Worm (Caenorhabditis elegans) whole organism, L4 larva: ENCODE data around the gene tbx-32.

Experiments
- D1046.2 ChIP-seq: fragments of 200-800 bp; sonication (Bioruptor generic); IDR thresholded peaks from 2 replicates; pipeline ENCODE4 v1.3.6; 2022; ENCODE audit warnings: missing genetic modification characterization, missing compliant biosample characterization
- F37D6.2 ChIP-seq: sonication (generic microtip); optimal IDR thresholded peaks from 2 replicates; lab custom pipeline; 2016; ENCODE audit warnings: mild to moderate bottlenecking, missing genetic modification characterization, missing compliant biosample characterization
- Y5F2A.4 ChIP-seq: fragments of 200-800 bp; sonication (Bioruptor generic); optimal IDR thresholded peaks from 2 replicates; lab custom pipeline; 2018; ENCODE audit warnings: mild to moderate bottlenecking, missing genetic modification characterization, missing compliant biosample characterization
- Y75B8A.6 ChIP-seq: fragments of 200-800 bp; sonication (Bioruptor generic); IDR thresholded peaks from 2 replicates; pipeline ENCODE4 v1.3.6; 2022; ENCODE audit warnings: missing genetic modification reagents, missing genetic modification characterization, missing compliant biosample characterization
- aha-1 ChIP-seq: fragments of 150-350 bp; peaks from one replicate; lab custom pipeline; 2014; ENCODE audit warnings: missing biosample characterization, missing genetic modification characterization
- attf-4 ChIP-seq: sonication (generic microtip); optimal IDR thresholded peaks from 3 replicates; lab custom pipeline; 2017; ENCODE audit warnings: missing biosample characterization, missing genetic modification characterization
- ceh-32 ChIP-seq: sonication (generic microtip); optimal IDR thresholded peaks from 2 replicates; lab custom pipeline; 2016; ENCODE audit warnings: mild to moderate bottlenecking, missing genetic modification characterization, missing compliant biosample characterization; ENCODE audit not compliant: poor library complexity
- ceh-62 ChIP-seq: sonication (generic microtip); optimal IDR thresholded peaks from 2 replicates; lab custom pipeline; 2017; ENCODE audit warnings: missing biosample characterization, missing genetic modification characterization
- ces-1 ChIP-seq: fragments of 150-350 bp; sonication (generic microtip); optimal IDR thresholded peaks from 4 replicates; lab custom pipeline; 2014; ENCODE audit warnings: missing biosample characterization, missing genetic modification reagents, missing genetic modification characterization
- ctbp-1 ChIP-seq: fragments of 200-800 bp; sonication (Bioruptor generic); IDR thresholded peaks from 2 replicates; pipeline ENCODE4 v1.3.6; 2022; ENCODE audit warnings: missing genetic modification reagents, missing genetic modification characterization, missing compliant biosample characterization
- daf-16 ChIP-seq, 3 experiments: sonication (generic microtip); optimal IDR thresholded peaks; 2 replicates each; lab custom pipeline; 2016 to 2017; ENCODE audit warnings: missing genetic modification characterization in 3 of 3, missing genetic modification reagents in 3 of 3, mild to moderate bottlenecking in 2 of 3, missing compliant biosample characterization in 2 of 3, missing biosample characterization in 1 of 3, moderate library complexity in 1 of 3
- dmd-9 ChIP-seq: fragments of 200-800 bp; sonication (Bioruptor generic); IDR thresholded peaks from 2 replicates; pipeline ENCODE4 v1.3.6; 2022; ENCODE audit warnings: missing genetic modification reagents, missing genetic modification characterization, missing compliant biosample characterization
- duxl-1 ChIP-seq: sonication (generic microtip); optimal IDR thresholded peaks from 2 replicates; lab custom pipeline; 2016; ENCODE audit warnings: mild to moderate bottlenecking, missing genetic modification characterization, moderate library complexity, missing compliant biosample characterization; ENCODE audit not compliant: poor library complexity
- dve-1 ChIP-seq: sonication (generic microtip); optimal IDR thresholded peaks from 2 replicates; lab custom pipeline; 2017; ENCODE audit warnings: antibody characterized with exemption, mild to moderate bottlenecking, missing genetic modification characterization, missing compliant biosample characterization; ENCODE audit not compliant: insufficient read depth
- egl-43 ChIP-seq: fragments of 200-800 bp; sonication (Bioruptor generic); IDR thresholded peaks from 2 replicates; pipeline ENCODE4 v1.3.6; 2022; ENCODE audit warnings: missing genetic modification reagents, missing genetic modification characterization, missing compliant biosample characterization
- fkh-10 ChIP-seq: fragments of 150-350 bp; optimal IDR thresholded peaks from 2 replicates; lab custom pipeline; 2014; ENCODE audit warnings: missing biosample characterization, missing genetic modification reagents, missing genetic modification characterization
- gei-8 ChIP-seq: fragments of 200-800 bp; sonication (Bioruptor generic); optimal IDR thresholded peaks from 2 replicates; lab custom pipeline; 2018; ENCODE audit warnings: mild to moderate bottlenecking, missing genetic modification characterization, missing compliant biosample characterization
- lim-7 ChIP-seq: fragments of 200-800 bp; sonication (Bioruptor generic); IDR thresholded peaks from 2 replicates; pipeline ENCODE4 v1.3.6; 2022; ENCODE audit warnings: missing genetic modification characterization, missing compliant biosample characterization
- lin-39 ChIP-seq: fragments of 150-350 bp; optimal IDR thresholded peaks from 2 replicates; lab custom pipeline; 2014; ENCODE audit warnings: missing biosample characterization, missing genetic modification reagents, missing genetic modification characterization
- mxl-2 ChIP-seq: fragments of 200-800 bp; sonication (Bioruptor generic); conservative IDR thresholded peaks from 2 replicates; pipeline ENCODE4 v1.3.6; 2022; ENCODE audit warnings: missing genetic modification reagents, missing genetic modification characterization, missing compliant biosample characterization
- nhr-10 ChIP-seq: fragments of 150-350 bp; optimal IDR thresholded peaks from 2 replicates; lab custom pipeline; 2014; ENCODE audit warnings: missing biosample characterization, missing genetic modification characterization
- nhr-102 ChIP-seq: sonication (generic microtip); optimal IDR thresholded peaks from 2 replicates; lab custom pipeline; 2016; ENCODE audit warnings: mild to moderate bottlenecking, missing genetic modification characterization, moderate library complexity, missing compliant biosample characterization
- nhr-11 ChIP-seq: fragments of 150-350 bp; optimal IDR thresholded peaks from 2 replicates; lab custom pipeline; 2014; ENCODE audit warnings: missing biosample characterization, missing genetic modification characterization
- nhr-25 ChIP-seq: sonication (generic microtip); optimal IDR thresholded peaks from 2 replicates; lab custom pipeline; 2017; ENCODE audit warnings: missing genetic modification characterization, mild to moderate bottlenecking, missing compliant biosample characterization, antibody characterized with exemption, moderate library complexity, borderline replicate concordance; ENCODE audit not compliant: insufficient read depth
- nhr-76 ChIP-seq: fragments of 150-350 bp; optimal IDR thresholded peaks from 2 replicates; lab custom pipeline; 2014; ENCODE audit warnings: missing biosample characterization, missing genetic modification characterization
- sdz-12 ChIP-seq: fragments of 200-800 bp; sonication (Bioruptor generic); optimal IDR thresholded peaks from 2 replicates; lab custom pipeline; 2018; ENCODE audit warnings: mild to moderate bottlenecking, missing genetic modification characterization, missing compliant biosample characterization
- set-16 ChIP-seq: fragments of 200-800 bp; sonication (Bioruptor generic); IDR thresholded peaks from 2 replicates; pipeline ENCODE4 v1.3.6; 2022; ENCODE audit warnings: missing genetic modification reagents, missing genetic modification characterization, missing compliant biosample characterization
- snpc-1.2 ChIP-seq: fragments of 200-800 bp; sonication (Bioruptor generic); IDR thresholded peaks from 2 replicates; pipeline ENCODE4 v1.3.6; 2022; ENCODE audit warnings: missing genetic modification reagents, missing genetic modification characterization, missing compliant biosample characterization
- tra-1 ChIP-seq: fragments of 200-800 bp; sonication (Bioruptor generic); IDR thresholded peaks from 2 replicates; pipeline ENCODE4 v1.3.6; 2022; ENCODE audit warnings: missing genetic modification reagents, missing genetic modification characterization, missing compliant biosample characterization
- unc-130 ChIP-seq: sonication (generic microtip); optimal IDR thresholded peaks from 2 replicates; lab custom pipeline; 2016; ENCODE audit warnings: missing genetic modification reagents, missing genetic modification characterization, missing compliant biosample characterization
- unc-62 ChIP-seq, 3 experiments: fragments of 150-350 bp in 1 of 3; sonication (generic microtip); optimal IDR thresholded peaks in 2 of 3; peaks in 1 of 3; 1 replicate in 1 of 3; 2 replicates in 2 of 3; lab custom pipeline; 2014 to 2017; ENCODE audit warnings: missing biosample characterization in 3 of 3, missing genetic modification characterization in 3 of 3, missing genetic modification reagents in 3 of 3, missing genotype in 1 of 3
- vab-7 ChIP-seq: fragments of 200-800 bp; sonication (Bioruptor generic); IDR thresholded peaks from 2 replicates; pipeline ENCODE4 v1.3.6; 2022; ENCODE audit warnings: missing genetic modification reagents, missing genetic modification characterization, missing compliant biosample characterization
- zfp-3 ChIP-seq: fragments of 200-800 bp; sonication (Bioruptor generic); conservative IDR thresholded peaks from 2 replicates; pipeline ENCODE4 v1.3.6; 2022; ENCODE audit warnings: missing genetic modification reagents, missing genetic modification characterization, missing compliant biosample characterization

Gene tbx-32

ce11 chrX:1668748-1669147 lies 13.4 kb downstream of the tbx-32 start, which contains the start of gene R09H3.3:
R09H3.3 (minus strand) TSS chrX:1668848.
- TF ChIP-seq D1046.2 (GFP tag; lab: Robert Waterston, UW) (no peak), mxl-2 (GFP tag; lab: Robert Waterston, UW) (no peak), aha-1 (tag; lab: Kevin White, UChicago) (no peak), vab-7 (GFP tag; lab: Robert Waterston, UW) (no peak), dve-1 (tag; lab: Kevin White, UChicago) (no peak), lin-39 (tag; lab: Kevin White, UChicago) (no peak), attf-4 (tag; lab: Kevin White, UChicago) (no peak), zfp-3 (no peak), dmd-9 (GFP tag; lab: Robert Waterston, UW) (no peak), ctbp-1 (GFP tag; lab: Robert Waterston, UW) (no peak), nhr-11 (no peak), lim-7 (no peak), ces-1 (GFP tag; lab: Kevin White, UChicago) (no peak), unc-130 (GFP tag; lab: Kevin White, UChicago) (no peak), fkh-10 (GFP tag; lab: Kevin White, UChicago) (no peak), gei-8 (GFP tag; lab: Kevin White, UChicago) (no peak), nhr-25 (tag; lab: Kevin White, UChicago) (no peak)
- TF ChIP-seq, all 104 proteins: peak for 0

ce11 chrX:1674056-1674455 lies 18.7 kb downstream of the tbx-32 start, which contains the start of gene tbx-31:
tbx-31 (minus strand) TSS chrX:1674156.
- TF ChIP-seq aha-1 (tag; lab: Kevin White, UChicago) (peak; percentile 72), gei-8 (GFP tag; lab: Kevin White, UChicago) (no peak)
- TF ChIP-seq, all 104 proteins: peak for 1

ce11 chrX:1675147-1675546 lies 19.8 kb downstream of the tbx-32 start:
- 0 out of 2 replicates have a peak, but pooled peaks have one; percentile 11 for TF ChIP-seq D1046.2 (GFP tag; lab: Robert Waterston, UW)
- TF ChIP-seq lim-7: 0 out of 2 replicates have a peak, but pooled peaks have one; percentile 16
- TF ChIP-seq snpc-1.2: peak; percentile 76
- 0 out of 2 replicates have a peak, but pooled peaks have one; percentile 8 for TF ChIP-seq egl-43 (GFP tag; lab: Robert Waterston, UW)

- TF ChIP-seq nhr-76: no peak
- TF ChIP-seq unc-62 (GFP tag; optimal IDR thresholded peaks at IDR 0.05 in 1 of 2; lab: Kevin White, UChicago): peak in 1 of 2 experiments; percentile 64
- no peak for TF ChIP-seq unc-62 (tag; optimal IDR thresholded peaks at IDR 0.05; lab: Kevin White, UChicago)
Observed at ce11 chrX:1675879-1676278, 20.6 kb downstream of the tbx-32 start.

ce11 chrX:1678021-1678420 lies 22.7 kb downstream of the tbx-32 start, which contains the start of gene fbxa-170:
fbxa-170 (minus strand) TSS chrX:1678121.
- TF ChIP-seq F37D6.2 (no peak), nhr-102 (tag; lab: Kevin White, UChicago) (no peak), unc-130 (GFP tag; lab: Kevin White, UChicago) (no peak), aha-1 (tag; lab: Kevin White, UChicago) (peak; percentile 16), sdz-12 (GFP tag; lab: Kevin White, UChicago) (no peak), ces-1 (GFP tag; lab: Kevin White, UChicago) (no peak), dve-1 (tag; lab: Kevin White, UChicago) (no peak), Y75B8A.6 (no peak)

- TF ChIP-seq tra-1 (GFP tag; lab: Robert Waterston, UW) (0 out of 2 replicates have a peak, but pooled peaks have one; percentile 8), set-16 (GFP tag; lab: Robert Waterston, UW) (peak; percentile 87)
Observed at ce11 chrX:1681482-1681881, 26.2 kb downstream of the tbx-32 start.

ce11 chrX:1682558-1682957 lies 27.3 kb downstream of the tbx-32 start, which contains the start of gene meg-4:
meg-4 (plus strand) TSS chrX:1682954.
- TF ChIP-seq Y5F2A.4 (no peak), ceh-62 (tag; lab: Kevin White, UChicago) (no peak), duxl-1 (tag; lab: Kevin White, UChicago) (peak; percentile 98), nhr-10 (tag; lab: Kevin White, UChicago) (no peak), daf-16 (GFP tag; optimal IDR thresholded peaks at IDR 0.05; lab: Kevin White, UChicago) (no peak), daf-16 (tag; optimal IDR thresholded peaks at IDR 0.05; lab: Kevin White, UChicago) (no peak), aha-1 (tag; lab: Kevin White, UChicago) (peak; percentile 44), ceh-32 (tag; lab: Kevin White, UChicago) (no peak)
